Fruit fly (Drosophila melanogaster): Measurements from ENCODE around the gene CG15011.

CG15011 gene

dm6 chr3L:4259102-4259558 is at the start of gene CG15011, which contains the start of gene CG1309:
Gene CG15011, minus strand, starts transcription at chr3L:4259152.
Gene CG1309, plus strand, starts transcription at chr3L:4259430.
- TF ChIP-seq EcR (GFP tag; optimal IDR thresholded peaks at IDR 0.05) (no peak), psq (optimal IDR thresholded peaks at IDR 0.05) (no peak), Dll (optimal IDR thresholded peaks at IDR 0.05) (no peak), pan (optimal IDR thresholded peaks at IDR 0.05) (no peak), usp (GFP tag; optimal IDR thresholded peaks at IDR 0.05) (no peak), CG8478 (optimal IDR thresholded peaks at IDR 0.05) (no peak)

- TF ChIP-seq CG8478 (optimal IDR thresholded peaks at IDR 0.05) (no peak), psq (optimal IDR thresholded peaks at IDR 0.05) (no peak), usp (GFP tag; optimal IDR thresholded peaks at IDR 0.05) (no peak), pan (optimal IDR thresholded peaks at IDR 0.05) (no peak), Dll (optimal IDR thresholded peaks at IDR 0.05) (no peak), EcR (GFP tag; optimal IDR thresholded peaks at IDR 0.05) (no peak)
Measured at dm6 chr3L:4307691-4308383, 48.9 kb upstream of the CG15011 start, which contains the start of gene dyl. Gene dyl, minus strand, starts transcription at chr3L:4307718.

dm6 chr3L:4304244-4304959 is 45.5 kb upstream of the CG15011 start:
- TF ChIP-seq EcR (GFP tag; optimal IDR thresholded peaks at IDR 0.05): no peak
- no peak for TF ChIP-seq psq (optimal IDR thresholded peaks at IDR 0.05)
- TF ChIP-seq usp (GFP tag; optimal IDR thresholded peaks at IDR 0.05): no peak
- TF ChIP-seq Dll (optimal IDR thresholded peaks at IDR 0.05): no peak
- TF ChIP-seq pan (optimal IDR thresholded peaks at IDR 0.05): no peak
- no peak for TF ChIP-seq CG8478 (optimal IDR thresholded peaks at IDR 0.05)

- TF ChIP-seq usp (GFP tag; optimal IDR thresholded peaks at IDR 0.05) (no peak), EcR (GFP tag; optimal IDR thresholded peaks at IDR 0.05) (no peak), Dll (optimal IDR thresholded peaks at IDR 0.05) (no peak)
Measured at dm6 chr3L:4302088-4302487, 43.1 kb upstream of the CG15011 start.

- TF ChIP-seq pan (optimal IDR thresholded peaks at IDR 0.05): no peak
- TF ChIP-seq CG8478 (optimal IDR thresholded peaks at IDR 0.05): no peak
- no peak for TF ChIP-seq usp (GFP tag; optimal IDR thresholded peaks at IDR 0.05)
- TF ChIP-seq EcR (GFP tag; optimal IDR thresholded peaks at IDR 0.05): no peak
- no peak for TF ChIP-seq Dll (optimal IDR thresholded peaks at IDR 0.05)
- no peak for TF ChIP-seq psq (optimal IDR thresholded peaks at IDR 0.05)
Measured at dm6 chr3L:4296760-4297159, 37.8 kb upstream of the CG15011 start.

- TF ChIP-seq CG8478 (optimal IDR thresholded peaks at IDR 0.05): no peak
- TF ChIP-seq Dll (optimal IDR thresholded peaks at IDR 0.05): no peak
- TF ChIP-seq psq (optimal IDR thresholded peaks at IDR 0.05): no peak
- no peak for TF ChIP-seq usp (GFP tag; optimal IDR thresholded peaks at IDR 0.05)
- TF ChIP-seq pan (optimal IDR thresholded peaks at IDR 0.05): no peak
- no peak for TF ChIP-seq EcR (GFP tag; optimal IDR thresholded peaks at IDR 0.05)
Measured at dm6 chr3L:4293711-4294110, 34.8 kb upstream of the CG15011 start.

- no peak for TF ChIP-seq Dll (optimal IDR thresholded peaks at IDR 0.05)
- TF ChIP-seq CG8478 (optimal IDR thresholded peaks at IDR 0.05): no peak
- TF ChIP-seq EcR (GFP tag; optimal IDR thresholded peaks at IDR 0.05): no peak
- no peak for TF ChIP-seq pan (optimal IDR thresholded peaks at IDR 0.05)
- TF ChIP-seq usp (GFP tag; optimal IDR thresholded peaks at IDR 0.05): no peak
- TF ChIP-seq psq (optimal IDR thresholded peaks at IDR 0.05): no peak
Measured at dm6 chr3L:4293304-4293703, 34.4 kb upstream of the CG15011 start.

dm6 chr3L:4292120-4292697 is 33.3 kb upstream of the CG15011 start, which contains the start of the genes CG15012 and Fdx2:
Gene CG15012, minus strand, starts transcription at chr3L:4292246.
Gene Fdx2, plus strand, starts transcription at chr3L:4292482.
- no peak for TF ChIP-seq pan (optimal IDR thresholded peaks at IDR 0.05)

dm6 chr3L:4288591-4289056 is 29.7 kb upstream of the CG15011 start, which contains the start of gene Hexo1:
Gene Hexo1, plus strand, starts transcription at chr3L:4288641.
- TF ChIP-seq EcR (GFP tag; optimal IDR thresholded peaks at IDR 0.05) (no peak), usp (GFP tag; optimal IDR thresholded peaks at IDR 0.05) (no peak), psq (optimal IDR thresholded peaks at IDR 0.05) (no peak), CG8478 (optimal IDR thresholded peaks at IDR 0.05) (no peak), Dll (optimal IDR thresholded peaks at IDR 0.05) (no peak), pan (optimal IDR thresholded peaks at IDR 0.05) (no peak)

dm6 chr3L:4286784-4287183 is 27.8 kb upstream of the CG15011 start, which contains the start of gene TfIIEbeta:
Gene TfIIEbeta, plus strand, starts transcription at chr3L:4287038.
- TF ChIP-seq CG8478 (optimal IDR thresholded peaks at IDR 0.05): no peak
- no peak for TF ChIP-seq psq (optimal IDR thresholded peaks at IDR 0.05)
- TF ChIP-seq pan (optimal IDR thresholded peaks at IDR 0.05): no peak
- TF ChIP-seq Dll (optimal IDR thresholded peaks at IDR 0.05): no peak
- no peak for TF ChIP-seq usp (GFP tag; optimal IDR thresholded peaks at IDR 0.05)
- no peak for TF ChIP-seq EcR (GFP tag; optimal IDR thresholded peaks at IDR 0.05)

- TF ChIP-seq Dll (optimal IDR thresholded peaks at IDR 0.05) (no peak), pan (optimal IDR thresholded peaks at IDR 0.05) (no peak), usp (GFP tag; optimal IDR thresholded peaks at IDR 0.05) (no peak)
Measured at dm6 chr3L:4283428-4284089, 24.6 kb upstream of the CG15011 start, which contains the start of the genes srw and CG1316. Gene srw, minus strand, starts transcription at chr3L:4283478. Gene CG1316, plus strand, starts transcription at chr3L:4283851.

Data from whole organism.